Fruit fly (Drosophila melanogaster) whole organism, embryonic: ENCODE measurements around the gene CG33298.

ENCODE experiments used
- Atf3 ChIP-seq: fragments of 200-800 bp; sonication (Bioruptor generic); optimal IDR thresholded peaks from 3 replicates; lab custom pipeline; 2016; ENCODE audit warnings: missing biosample characterization, missing genetic modification characterization
- BtbVII ChIP-seq: fragments of 200-800 bp; sonication (Bioruptor generic); optimal IDR thresholded peaks from 3 replicates; lab custom pipeline; 2017; ENCODE audit warnings: missing biosample characterization, mild to moderate bottlenecking, missing genetic modification characterization
- C15 ChIP-seq: fragments of 200-800 bp; sonication (Bioruptor generic); IDR thresholded peaks from 3 replicates; pipeline ENCODE4 v1.3.6; 2022; ENCODE audit warnings: missing biosample characterization, missing genetic modification characterization
- CG11398 ChIP-seq: fragments of 200-800 bp; sonication (Bioruptor generic); optimal IDR thresholded peaks from 2 replicates; lab custom pipeline; 2016; ENCODE audit warnings: missing biosample characterization, missing genetic modification characterization
- CG12769 ChIP-seq: fragments of 200-800 bp; sonication (Bioruptor generic); optimal IDR thresholded peaks from 2 replicates; lab custom pipeline; 2019; ENCODE audit warnings: missing biosample characterization, mild to moderate bottlenecking, missing genetic modification characterization, moderate library complexity
- CG14441 ChIP-seq: fragments of 200-800 bp; sonication (Bioruptor generic); IDR thresholded peaks from 2 replicates; pipeline ENCODE4 v1.3.6; 2022; ENCODE audit warnings: missing biosample characterization, missing genetic modification characterization
- CG16813 ChIP-seq: fragments of 200-800 bp; sonication (Bioruptor generic); IDR thresholded peaks from 3 replicates; pipeline ENCODE4 v1.3.6; 2022; ENCODE audit warnings: missing biosample characterization, missing genetic modification characterization; ENCODE audit not compliant: partially characterized antibody
- CG17328 ChIP-seq: fragments of 200-800 bp; sonication (Bioruptor generic); IDR thresholded peaks from 2 replicates; pipeline ENCODE4 v1.3.6; 2022; ENCODE audit warnings: missing biosample characterization, missing genetic modification characterization
- CG2678 ChIP-seq: fragments of 200-800 bp; sonication (Bioruptor generic); optimal IDR thresholded peaks from 3 replicates; lab custom pipeline; 2019; ENCODE audit warnings: missing biosample characterization, mild to moderate bottlenecking, missing genetic modification characterization, moderate library complexity
- CG3407 ChIP-seq: fragments of 200-800 bp; sonication (Bioruptor generic); optimal IDR thresholded peaks from 2 replicates; lab custom pipeline; 2018; ENCODE audit warnings: missing biosample characterization, mild to moderate bottlenecking, missing genetic modification characterization
- CG34422 ChIP-seq: fragments of 200-800 bp; sonication (Bioruptor generic); IDR thresholded peaks from 3 replicates; pipeline ENCODE4 v1.3.6; 2022; ENCODE audit warnings: missing biosample characterization, missing genetic modification characterization
- CG6683 ChIP-seq: fragments of 200-800 bp; sonication (Bioruptor generic); optimal IDR thresholded peaks from 2 replicates; lab custom pipeline; 2017; ENCODE audit warnings: missing biosample characterization, mild to moderate bottlenecking, missing genetic modification characterization, missing genetic modification reagents
- CG8924 ChIP-seq: fragments of 200-800 bp; optimal IDR thresholded peaks from 3 replicates; lab custom pipeline; 2019; ENCODE audit warnings: missing biosample characterization, mild to moderate bottlenecking, missing genetic modification characterization, moderate library complexity
- CG9609 ChIP-seq: fragments of 200-800 bp; sonication (Bioruptor generic); optimal IDR thresholded peaks from 3 replicates; lab custom pipeline; 2016; ENCODE audit warnings: missing biosample characterization, missing genetic modification characterization
- CG9817 ChIP-seq: fragments of 200-800 bp; sonication (Bioruptor generic); optimal IDR thresholded peaks from 2 replicates; lab custom pipeline; 2018; ENCODE audit warnings: missing biosample characterization, mild to moderate bottlenecking, missing genetic modification characterization, moderate library complexity
- Dfd ChIP-seq, 2 experiments: fragments of >200 bp; optimal IDR thresholded peaks; 2 replicates each; lab custom pipeline; 2017; ENCODE audit warnings: missing biosample characterization in 2 of 2, missing genetic modification characterization in 2 of 2
- Dll ChIP-seq: fragments of 200-800 bp; sonication (Bioruptor generic); IDR thresholded peaks from 4 replicates; pipeline ENCODE4 v1.3.6; 2022; ENCODE audit warnings: missing biosample characterization, missing genetic modification characterization; ENCODE audit not compliant: partially characterized antibody
- Doc3 ChIP-seq: fragments of 200-800 bp; sonication (Bioruptor generic); IDR thresholded peaks from 3 replicates; pipeline ENCODE4 v1.3.6; 2022; ENCODE audit warnings: missing biosample characterization, missing genetic modification characterization; ENCODE audit not compliant: partially characterized antibody
- E2f1 ChIP-seq: fragments of 200-800 bp; sonication (Bioruptor generic); IDR thresholded peaks from 2 replicates; pipeline ENCODE4 v1.3.6; 2022; ENCODE audit warnings: missing biosample characterization, missing genetic modification characterization
- E2f2 ChIP-seq: fragments of 200-800 bp; sonication (Bioruptor generic); IDR thresholded peaks from 2 replicates; pipeline ENCODE4 v1.3.6; 2022; ENCODE audit warnings: missing biosample characterization, missing genetic modification characterization
- Fer1 ChIP-seq: fragments of 200-800 bp; sonication (Bioruptor generic); optimal IDR thresholded peaks from 2 replicates; lab custom pipeline; 2017; ENCODE audit warnings: missing biosample characterization, mild to moderate bottlenecking, missing genetic modification characterization
- Max ChIP-seq: fragments of 200-800 bp; sonication (Bioruptor generic); optimal IDR thresholded peaks from 2 replicates; lab custom pipeline; 2016; ENCODE audit warnings: missing biosample characterization, mild to moderate bottlenecking, missing genetic modification characterization
- Mes4 ChIP-seq: fragments of 200-800 bp; sonication (Bioruptor generic); optimal IDR thresholded peaks from 2 replicates; lab custom pipeline; 2016; ENCODE audit warnings: missing biosample characterization, missing genetic modification characterization
- NC2β ChIP-seq: fragments of 200-800 bp; sonication (Bioruptor generic); optimal IDR thresholded peaks from 2 replicates; lab custom pipeline; 2016; ENCODE audit warnings: missing biosample characterization, missing genetic modification characterization
- Nf-YC ChIP-seq: fragments of 200-800 bp; optimal IDR thresholded peaks from 3 replicates; lab custom pipeline; 2019; ENCODE audit warnings: missing biosample characterization, mild to moderate bottlenecking, missing genetic modification characterization, moderate library complexity
- Sox100B ChIP-seq: fragments of 200-800 bp; sonication (Bioruptor generic); optimal IDR thresholded peaks from 3 replicates; lab custom pipeline; 2018; ENCODE audit warnings: missing biosample characterization, mild to moderate bottlenecking, missing genetic modification characterization
- Sox102F ChIP-seq: fragments of 200-800 bp; sonication (Bioruptor generic); optimal IDR thresholded peaks from 2 replicates; lab custom pipeline; 2018; ENCODE audit warnings: missing biosample characterization, mild to moderate bottlenecking, missing genetic modification characterization, moderate library complexity
- Sry-β ChIP-seq: fragments of 200-800 bp; sonication (Bioruptor generic); optimal IDR thresholded peaks from 2 replicates; lab custom pipeline; 2018; ENCODE audit warnings: missing biosample characterization, mild to moderate bottlenecking, missing genetic modification characterization, moderate library complexity
- Xrp1 ChIP-seq: fragments of 200-800 bp; sonication (Bioruptor generic); IDR thresholded peaks from 2 replicates; pipeline ENCODE4 v1.3.6; 2022; ENCODE audit warnings: missing biosample characterization, missing genetic modification characterization
- ash1 ChIP-seq: fragments of 200-800 bp; sonication (Bioruptor generic); optimal IDR thresholded peaks from 2 replicates; lab custom pipeline; 2018; ENCODE audit warnings: missing biosample characterization, mild to moderate bottlenecking, missing genetic modification characterization
- bbx ChIP-seq: fragments of 200-800 bp; sonication (Bioruptor generic); IDR thresholded peaks from 2 replicates; pipeline ENCODE4 v1.3.6; 2022; ENCODE audit warnings: missing biosample characterization, missing genetic modification characterization; ENCODE audit not compliant: partially characterized antibody
- dan ChIP-seq: fragments of 200-800 bp; sonication (Bioruptor generic); IDR thresholded peaks from 2 replicates; pipeline ENCODE4 v1.3.6; 2022; ENCODE audit warnings: missing biosample characterization, missing genetic modification characterization
- dimm ChIP-seq: fragments of 200-800 bp; sonication (Bioruptor generic); IDR thresholded peaks from 2 replicates; pipeline ENCODE4 v1.3.6; 2022; ENCODE audit warnings: missing biosample characterization, missing genetic modification characterization
- dmrt99B ChIP-seq: fragments of 200-800 bp; sonication (Bioruptor generic); optimal IDR thresholded peaks from 2 replicates; lab custom pipeline; 2018; ENCODE audit warnings: missing biosample characterization, mild to moderate bottlenecking, missing genetic modification characterization, moderate library complexity
- ftz-f1 ChIP-seq: fragments of 200-800 bp; sonication (Bioruptor generic); optimal IDR thresholded peaks from 2 replicates; lab custom pipeline; 2016; ENCODE audit warnings: missing biosample characterization, missing genetic modification characterization
- grau ChIP-seq: fragments of 200-800 bp; optimal IDR thresholded peaks from 3 replicates; lab custom pipeline; 2019; ENCODE audit warnings: missing biosample characterization, mild to moderate bottlenecking, missing genetic modification characterization, moderate library complexity
- grn ChIP-seq: fragments of 200-800 bp; sonication (Bioruptor generic); optimal IDR thresholded peaks from 3 replicates; lab custom pipeline; 2017; ENCODE audit warnings: missing biosample characterization, missing genetic modification characterization
- ham ChIP-seq: fragments of 200-800 bp; sonication (Bioruptor generic); IDR thresholded peaks from 2 replicates; pipeline ENCODE4 v1.3.6; 2022; ENCODE audit warnings: missing biosample characterization, missing genetic modification characterization
- insv ChIP-seq, 2 experiments: fragments of 200-800 bp; sonication (Bioruptor generic); optimal IDR thresholded peaks; 3 replicates each; lab custom pipeline; 2016 to 2018; ENCODE audit warnings: missing biosample characterization in 2 of 2, missing genetic modification characterization in 2 of 2
- jumu ChIP-seq: fragments of 200-800 bp; sonication (Bioruptor generic); optimal IDR thresholded peaks from 3 replicates; lab custom pipeline; 2016; ENCODE audit warnings: missing biosample characterization, missing genetic modification characterization
- lola ChIP-seq, 3 experiments: fragments of >200 bp in 2 of 3; fragments of 200-800 bp in 1 of 3; sonication (Bioruptor generic) in 1 of 3; optimal IDR thresholded peaks; 2 replicates each; lab custom pipeline; 2017 to 2019; ENCODE audit warnings: missing biosample characterization in 3 of 3, missing genetic modification characterization in 3 of 3, mild to moderate bottlenecking in 1 of 3, moderate library complexity in 1 of 3
- otp ChIP-seq: fragments of 200-800 bp; sonication (Bioruptor generic); IDR thresholded peaks from 3 replicates; pipeline ENCODE4, ENCODE4 v1.3.6; 2022; ENCODE audit warnings: missing biosample characterization, missing genetic modification characterization
- psq ChIP-seq: fragments of 200-800 bp; sonication (Bioruptor generic); optimal IDR thresholded peaks from 2 replicates; lab custom pipeline; 2017; ENCODE audit warnings: missing biosample characterization, missing genetic modification characterization
- pzg ChIP-seq: fragments of 200-800 bp; sonication (Bioruptor generic); optimal IDR thresholded peaks from 3 replicates; lab custom pipeline; 2018; ENCODE audit warnings: missing biosample characterization, mild to moderate bottlenecking, missing genetic modification characterization, moderate library complexity
- repo ChIP-seq: fragments of 200-800 bp; sonication (Bioruptor generic); optimal IDR thresholded peaks from 2 replicates; lab custom pipeline; 2016; ENCODE audit warnings: missing biosample characterization, missing genetic modification characterization
- scrt ChIP-seq: fragments of 200-800 bp; sonication (Bioruptor generic); optimal IDR thresholded peaks from 2 replicates; lab custom pipeline; 2018; ENCODE audit warnings: missing biosample characterization, mild to moderate bottlenecking, missing genetic modification characterization, moderate library complexity
- sob ChIP-seq: fragments of 200-800 bp; sonication (Bioruptor generic); IDR thresholded peaks from 2 replicates; pipeline ENCODE4 v1.3.6; 2022; ENCODE audit warnings: missing biosample characterization, missing genetic modification characterization
- usp ChIP-seq: fragments of >200 bp; optimal IDR thresholded peaks from 2 replicates; lab custom pipeline; 2017; ENCODE audit warnings: missing biosample characterization, missing genetic modification characterization
- vfl ChIP-seq: fragments of 200-800 bp; sonication (Bioruptor generic); optimal IDR thresholded peaks from 2 replicates; lab custom pipeline; 2016; ENCODE audit warnings: missing biosample characterization, missing genetic modification characterization
- yki ChIP-seq: fragments of >200 bp; optimal IDR thresholded peaks from 3 replicates; lab custom pipeline; 2018

CG33298 gene

DNA sequence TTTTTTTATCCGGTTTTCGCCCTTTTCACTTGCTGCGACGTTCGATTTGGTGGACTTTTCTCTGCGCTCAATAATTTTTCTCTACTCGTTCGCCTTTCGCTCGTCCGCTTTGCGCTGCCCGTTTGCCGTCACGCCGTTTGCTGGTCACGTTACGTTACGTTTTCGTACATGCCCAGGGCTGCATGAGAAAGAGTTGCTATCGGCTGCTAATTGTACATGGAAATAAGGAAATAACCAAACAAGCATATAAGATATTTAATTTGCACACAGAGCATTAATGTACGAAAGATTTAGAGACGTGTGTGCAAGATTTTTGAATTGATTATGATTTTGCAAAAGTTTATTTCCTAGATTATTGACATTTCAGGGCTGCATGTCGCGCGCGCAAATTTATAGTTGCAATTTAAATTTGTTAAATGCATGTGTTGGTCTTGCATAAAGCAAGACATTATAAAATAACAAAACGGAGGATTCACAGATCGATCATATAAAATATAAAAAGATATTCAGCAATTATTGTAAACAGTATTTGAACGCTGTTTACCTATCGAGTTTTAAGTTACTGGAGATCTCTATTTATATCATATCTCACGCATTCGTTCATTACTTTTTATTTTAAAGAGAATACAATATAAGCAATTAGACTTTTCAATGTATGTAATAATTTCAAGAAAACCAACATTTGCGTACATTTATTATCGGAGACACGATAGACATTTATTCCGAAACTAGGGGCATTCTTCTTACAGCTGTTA, 434 bp upstream of the CG33298 start, which contains the start of gene Gdi (continued):
- TF ChIP-seq Nf-YC (tag; lab: Kevin White, UChicago) = peak; percentile 11
- no peak for TF ChIP-seq C15 (GFP tag; lab: Robert Waterston, UW)
- TF ChIP-seq repo (GFP tag; lab: Kevin White, UChicago) = no peak
- no peak for TF ChIP-seq ash1 (GFP tag; lab: Kevin White, UChicago)
- TF ChIP-seq jumu (GFP tag; lab: Kevin White, UChicago) = no peak
- TF ChIP-seq yki (lab: Kevin White, UChicago) = no peak
- TF ChIP-seq otp (GFP tag; lab: Robert Waterston, UW) = 0 out of 3 replicates have a peak, but pooled peaks have one; percentile 16
- TF ChIP-seq BtbVII (GFP tag; lab: Kevin White, UChicago) = no peak
- TF ChIP-seq psq (GFP tag; lab: Kevin White, UChicago) = peak; percentile 94
- no peak for TF ChIP-seq Fer1 (GFP tag; lab: Kevin White, UChicago)
- no peak for TF ChIP-seq vfl (GFP tag; lab: Kevin White, UChicago)
- TF ChIP-seq CG9817 (tag; lab: Kevin White, UChicago) = peak; percentile 63
- TF ChIP-seq CG2678 (tag; lab: Kevin White, UChicago) = peak; percentile 29
- no peak for TF ChIP-seq scrt
- no peak for TF ChIP-seq grn (GFP tag; lab: Kevin White, UChicago)
- TF ChIP-seq CG6683 = no peak
- peak; percentile 9 for TF ChIP-seq CG9609 (GFP tag; lab: Kevin White, UChicago)
- peak; percentile 49; the same call in 1 of the 2 replicates for TF ChIP-seq sob (GFP tag; lab: Robert Waterston, UW)
- TF ChIP-seq dmrt99B (tag; lab: Kevin White, UChicago) = no peak
- no peak for TF ChIP-seq usp
- peak; percentile 27 for TF ChIP-seq CG12769 (tag; lab: Kevin White, UChicago)
- TF ChIP-seq Dll = peak; percentile 44; the same call in 1 of the 4 replicates
- no peak for TF ChIP-seq Mes4 (GFP tag; lab: Kevin White, UChicago)
- TF ChIP-seq NC2β = peak; percentile 1
- TF ChIP-seq lola (GFP tag; optimal IDR thresholded peaks at IDR 0.05; lab: Kevin White, UChicago) = peak in 1 of 3 experiments; percentile 11
- TF ChIP-seq bbx (GFP tag; lab: Robert Waterston, UW) = no peak; the same call in 1 of the 2 replicates
- no peak for TF ChIP-seq dimm (GFP tag; lab: Robert Waterston, UW)
- TF ChIP-seq CG8924 = no peak
- peak; percentile 38; the same call in 1 of the 2 replicates for TF ChIP-seq Xrp1 (GFP tag; lab: Robert Waterston, UW)
- peak; percentile 53 for TF ChIP-seq pzg (GFP tag; lab: Kevin White, UChicago)
- 0 out of 3 replicates have a peak, but pooled peaks have one; percentile 6 for TF ChIP-seq CG16813 (GFP tag; lab: Robert Waterston, UW)
- no peak for TF ChIP-seq Sox100B (GFP tag; lab: Kevin White, UChicago)
- no peak for TF ChIP-seq Atf3 (GFP tag; lab: Kevin White, UChicago)
- no peak for TF ChIP-seq dan
- TF ChIP-seq E2f2 (GFP tag; lab: Robert Waterston, UW) = peak; percentile 87
- no peak for TF ChIP-seq CG11398 (GFP tag; lab: Kevin White, UChicago)
- TF ChIP-seq CG14441 (GFP tag; lab: Robert Waterston, UW) = peak; percentile 67
- no peak for TF ChIP-seq insv (GFP tag; optimal IDR thresholded peaks at IDR 0.05; lab: Kevin White, UChicago)
- no peak for TF ChIP-seq CG17328 (GFP tag; lab: Robert Waterston, UW)
- no peak for TF ChIP-seq CG34422 (GFP tag; lab: Robert Waterston, UW)
- peak; percentile 34; the same call in 2 of the 3 replicates for TF ChIP-seq Doc3
- TF ChIP-seq Sox102F = peak; percentile 23
- no peak for TF ChIP-seq E2f1 (GFP tag; lab: Robert Waterston, UW)
- TF ChIP-seq ftz-f1 (GFP tag; lab: Kevin White, UChicago) = no peak
- TF ChIP-seq ham (GFP tag; lab: Robert Waterston, UW) = no peak
- no peak for TF ChIP-seq Max
- no peak for TF ChIP-seq CG3407
- TF ChIP-seq Sry-β (GFP tag; lab: Kevin White, UChicago) = no peak
- peak; percentile 34 for TF ChIP-seq grau (tag; lab: Kevin White, UChicago)
- no peak for TF ChIP-seq Dfd (GFP tag; optimal IDR thresholded peaks at IDR 0.05; lab: Kevin White, UChicago)
